Worm (Caenorhabditis elegans): ENCODE data around the gene vps-26.

The vps-26 gene

DNA sequence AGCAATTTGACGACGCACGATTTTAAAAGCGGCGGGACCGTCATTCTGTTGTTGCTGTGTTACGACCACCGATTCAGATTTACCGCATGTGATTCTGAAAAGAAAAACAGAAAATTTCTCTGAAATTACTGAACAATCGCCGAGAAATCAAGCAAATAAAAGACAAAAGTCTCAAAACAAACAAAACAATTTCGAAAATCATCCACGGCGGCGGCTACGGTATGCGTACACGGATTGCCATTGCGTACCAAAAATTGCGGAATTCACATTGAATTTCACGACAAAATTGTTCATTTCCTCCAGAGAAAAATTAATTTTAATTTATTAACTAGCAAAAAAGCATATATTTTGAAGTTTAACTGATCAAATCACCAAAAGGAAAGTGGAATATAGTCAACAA is 24.8 kb upstream of the vps-26 start, which contains the start of gene pezo-1:
Gene pezo-1 (minus strand): TSS at position 101 of the 400 bp plus-strand sequence.
- TF ChIP-seq lsy-2 (tag; optimal IDR thresholded peaks at IDR 0.05) (peak in 1 of 2 experiments; percentile 34), ztf-1 (GFP tag; conservative IDR thresholded peaks at IDR 0.05) (no peak)

DNA sequence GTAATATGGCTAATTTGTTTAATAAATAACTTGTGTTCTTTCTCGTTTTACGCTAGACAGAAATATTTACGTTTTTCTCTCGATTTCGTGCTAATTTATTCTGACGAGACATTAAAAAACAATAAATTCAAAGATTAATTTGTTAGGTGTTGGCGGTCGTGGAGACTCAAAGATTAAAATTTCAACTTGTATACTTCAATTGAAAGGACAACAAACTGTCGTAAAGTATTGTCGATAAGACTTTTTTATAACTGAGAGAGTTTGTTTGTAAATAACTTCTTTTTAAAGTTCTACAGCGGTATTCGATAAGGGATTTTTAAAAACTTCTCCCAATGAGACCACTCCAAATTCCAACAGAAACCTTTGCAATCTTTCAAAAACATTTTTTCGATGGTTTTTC is 12.1 kb upstream of the vps-26 start:
- TF ChIP-seq nhr-12 (tag; optimal IDR thresholded peaks at IDR 0.05) (no peak), skn-1 (tag; optimal IDR thresholded peaks at IDR 0.05) (no peak)

DNA sequence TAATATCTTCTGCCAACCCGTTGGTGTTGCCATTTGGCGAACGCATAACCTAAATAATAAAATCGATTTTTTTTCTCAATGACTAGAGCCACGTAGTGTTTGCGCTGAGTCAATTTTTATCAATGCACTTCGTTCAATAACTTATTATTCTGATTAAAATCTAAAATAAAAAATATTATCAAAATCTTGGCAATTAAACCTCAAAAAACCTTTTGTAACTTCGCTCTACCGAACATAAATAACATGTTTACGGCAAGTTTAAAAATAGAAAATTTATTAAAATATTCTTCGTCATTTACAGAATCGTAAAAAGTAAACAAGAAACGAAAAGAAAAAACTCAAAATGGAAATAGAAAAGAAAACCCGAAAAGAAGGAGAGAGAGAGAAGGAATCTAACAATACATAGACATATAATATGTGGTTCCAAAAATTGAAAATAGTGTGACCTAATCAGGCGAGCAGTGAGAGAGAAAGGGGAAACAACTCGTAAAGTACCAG is 1.6 kb upstream of the vps-26 start, which contains the start of gene pigc-1:
Gene pigc-1 (minus strand): TSS at position 51 of the 498 bp plus-strand sequence.
- TF ChIP-seq lin-39 (tag; optimal IDR thresholded peaks at IDR 0.05): no peak
- TF ChIP-seq fos-1 (tag; optimal IDR thresholded peaks at IDR 0.05): peak; percentile 20
- TF ChIP-seq C34F6.9 (tag; optimal IDR thresholded peaks at IDR 0.05): peak; percentile 44

DNA sequence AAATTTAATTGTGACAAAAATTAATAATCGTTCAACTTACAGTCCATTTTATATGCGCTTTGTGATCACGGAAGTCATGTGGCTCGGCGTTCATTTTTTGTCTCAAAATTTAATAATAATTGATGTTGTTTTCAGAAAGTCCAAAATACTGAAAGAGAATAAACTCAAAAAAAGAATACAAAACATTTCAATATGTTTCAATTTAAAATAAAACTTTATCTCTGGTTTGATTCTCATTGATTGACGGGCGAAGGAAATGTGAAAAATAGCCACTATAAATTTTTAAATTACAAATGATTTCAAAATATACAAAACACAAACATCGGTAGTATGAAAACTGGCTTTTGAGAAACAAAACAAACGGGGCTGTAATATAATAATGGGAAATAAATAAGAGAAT is 2.4 kb downstream of the vps-26 start, which contains the start of gene T20D3.6:
Gene T20D3.6 (minus strand): TSS at position 101 of the 400 bp plus-strand sequence.
- TF ChIP-seq ztf-1 (GFP tag; conservative IDR thresholded peaks at IDR 0.05): no peak

DNA sequence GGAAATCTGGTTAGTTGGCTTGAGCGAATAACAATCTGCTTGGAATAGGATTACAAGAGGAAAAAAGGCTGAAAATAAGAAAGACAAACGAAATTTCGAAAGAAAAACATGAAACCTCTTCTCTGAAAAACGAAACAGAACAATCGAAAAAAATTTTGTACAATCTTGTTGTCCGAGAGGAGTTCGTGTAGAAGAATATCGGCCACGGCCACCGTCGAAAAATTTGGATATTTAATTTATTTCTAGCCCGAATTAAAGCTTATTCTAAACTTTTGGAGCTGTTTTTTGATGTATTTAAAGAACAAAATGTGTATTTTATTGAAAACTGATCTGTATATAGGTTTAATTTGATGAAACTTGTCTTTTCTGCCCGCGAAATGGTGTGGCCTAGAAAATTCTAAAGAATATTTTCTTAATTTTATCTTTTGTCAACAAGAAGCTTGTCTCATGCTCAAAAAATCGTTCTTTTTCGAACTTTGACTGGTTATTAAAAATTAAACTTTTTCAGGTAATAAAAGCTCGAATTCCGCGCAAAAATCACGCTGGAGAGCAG is 5.0 kb downstream of the vps-26 start, which contains the start of gene T20D3.5:
Gene T20D3.5 (plus strand): TSS at position 503 of the 553 bp plus-strand sequence.
- TF ChIP-seq skn-1 (tag; optimal IDR thresholded peaks at IDR 0.05) (no peak), mbf-1 (tag; optimal IDR thresholded peaks at IDR 0.05) (no peak), F13H6.1 (tag; optimal IDR thresholded peaks at IDR 0.05) (no peak), unc-39 (tag; optimal IDR thresholded peaks at IDR 0.05) (no peak), ZK546.5 (tag; optimal IDR thresholded peaks at IDR 0.05) (no peak), elt-1 (tag; optimal IDR thresholded peaks at IDR 0.05) (no peak), unc-62 (GFP tag; optimal IDR thresholded peaks at IDR 0.05) (no peak), nhr-21 (tag; optimal IDR thresholded peaks at IDR 0.05) (no peak), nhr-12 (tag; optimal IDR thresholded peaks at IDR 0.05) (no peak), lin-39 (tag; optimal IDR thresholded peaks at IDR 0.05) (no peak), lsy-2 (tag; optimal IDR thresholded peaks at IDR 0.05) (no peak), nhr-23 (tag; optimal IDR thresholded peaks at IDR 0.05) (no peak), aly-2 (tag; optimal IDR thresholded peaks at IDR 0.05) (no peak)

DNA sequence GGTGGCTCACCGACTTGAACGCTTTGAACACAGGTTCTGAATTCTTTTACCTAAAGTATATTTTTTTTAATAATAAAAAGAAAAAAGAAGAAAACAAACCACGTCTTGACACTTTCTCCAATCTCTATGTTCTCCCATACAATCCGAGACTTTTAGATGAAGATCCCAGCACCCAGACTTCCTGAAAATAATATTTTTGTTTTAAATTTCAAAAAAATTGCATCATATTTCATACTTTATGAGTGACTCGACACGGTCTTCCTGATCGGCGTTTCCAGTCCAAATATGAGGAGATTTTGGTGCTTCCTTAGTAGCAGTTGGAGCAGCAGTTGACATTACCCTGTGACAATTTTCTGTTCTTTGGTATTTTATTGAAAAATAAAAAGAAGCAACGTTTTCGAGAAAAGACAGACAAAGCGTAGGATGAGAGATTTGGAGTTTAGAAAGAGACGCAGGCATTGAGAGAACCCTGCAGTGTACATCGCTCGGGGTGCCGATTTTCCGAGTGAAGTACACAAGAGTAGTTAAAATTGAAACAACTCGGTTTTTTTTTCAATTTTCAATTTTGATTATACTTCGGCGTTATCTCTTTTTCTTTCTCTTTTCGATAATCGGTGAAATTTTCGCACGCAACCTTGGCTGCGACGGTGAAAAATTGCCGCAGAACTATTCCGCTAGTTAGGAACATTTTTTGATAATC is 5.9 kb downstream of the vps-26 start, which contains the start of the genes coa-4 and T20D3.14:
Gene coa-4 (minus strand): TSS at position 51 of the 700 bp plus-strand sequence.
Gene T20D3.14 (minus strand): TSS at position 358 of the 700 bp plus-strand sequence.
- TF ChIP-seq gmeb-1 (tag; optimal IDR thresholded peaks at IDR 0.05) (peak; percentile 40), ceh-16 (tag; optimal IDR thresholded peaks at IDR 0.05) (no peak), snpc-4 (tag; optimal IDR thresholded peaks at IDR 0.05) (no peak), ztf-11 (tag; optimal IDR thresholded peaks at IDR 0.05) (no peak), mab-5 (tag; optimal IDR thresholded peaks at IDR 0.05) (no peak), skn-1 (tag; optimal IDR thresholded peaks at IDR 0.05) (no peak), dmd-4 (tag; optimal IDR thresholded peaks at IDR 0.05) (no peak), nhr-6 (tag; optimal IDR thresholded peaks at IDR 0.05) (no peak), zag-1 (tag; optimal IDR thresholded peaks at IDR 0.05) (no peak), elt-1 (tag; optimal IDR thresholded peaks at IDR 0.05) (no peak), C34F6.9 (tag; optimal IDR thresholded peaks at IDR 0.05) (peak; percentile 56), nhr-10 (tag; optimal IDR thresholded peaks at IDR 0.05) (no peak), nhr-21 (tag; optimal IDR thresholded peaks at IDR 0.05) (no peak), ztf-4 (tag; optimal IDR thresholded peaks at IDR 0.05) (no peak), lsy-2 (tag; optimal IDR thresholded peaks at IDR 0.05) (peak in 1 of 2 experiments; percentile 69), fos-1 (tag; optimal IDR thresholded peaks at IDR 0.05) (peak; percentile 63), unc-62 (GFP tag; optimal IDR thresholded peaks at IDR 0.05) (no peak), lin-39 (tag; optimal IDR thresholded peaks at IDR 0.05) (no peak), sma-9 (GFP tag; optimal IDR thresholded peaks at IDR 0.05) (no peak), sma-9 (tag; optimal IDR thresholded peaks at IDR 0.05) (no peak), egl-27 (tag; optimal IDR thresholded peaks at IDR 0.05) (no peak), R02D3.7 (tag; optimal IDR thresholded peaks at IDR 0.05) (no peak), ama-1 (optimal IDR thresholded peaks at IDR 0.05) (no peak), nhr-25 (tag; optimal IDR thresholded peaks at IDR 0.05) (peak; percentile 23), Y55F3AM.14 (GFP tag; optimal IDR thresholded peaks at IDR 0.05) (no peak), ZK546.5 (tag; optimal IDR thresholded peaks at IDR 0.05) (no peak), F13H6.1 (tag; optimal IDR thresholded peaks at IDR 0.05) (peak; percentile 28), blmp-1 (tag; optimal IDR thresholded peaks at IDR 0.05; ENCODE audit: insufficient read depth) (no peak), crh-2 (tag; optimal IDR thresholded peaks at IDR 0.05) (peak; percentile 66), alr-1 (tag; optimal IDR thresholded peaks at IDR 0.05) (no peak), unc-55 (GFP tag; optimal IDR thresholded peaks at IDR 0.05) (peak; percentile 39), mbf-1 (tag; optimal IDR thresholded peaks at IDR 0.05) (no peak), peb-1 (tag; optimal IDR thresholded peaks at IDR 0.05) (no peak), lin-11 (tag; optimal IDR thresholded peaks at IDR 0.05) (no peak), nhr-77 (tag; optimal IDR thresholded peaks at IDR 0.05) (no peak)

All from whole organism, L2 larva.